Worm (Caenorhabditis elegans) whole organism, L2 larva: ENCODE measurements around the gene sul-2.

Experiments used
- C34F6.9 ChIP-seq: fragments of 150-350 bp; optimal IDR thresholded peaks from 2 replicates; lab custom pipeline; 2014; ENCODE audit warnings: missing biosample characterization, missing genetic modification characterization
- Y55F3AM.14 ChIP-seq: fragments of 200-800 bp; sonication (Bioruptor generic); optimal IDR thresholded peaks from 2 replicates; lab custom pipeline; 2018; ENCODE audit warnings: mild to moderate bottlenecking, missing genetic modification characterization, missing compliant biosample characterization
- ZK546.5 ChIP-seq: sonication (generic microtip); optimal IDR thresholded peaks from 2 replicates; lab custom pipeline; 2017; ENCODE audit warnings: missing biosample characterization, missing genetic modification characterization
- alr-1 ChIP-seq: fragments of 150-350 bp; optimal IDR thresholded peaks from 2 replicates; lab custom pipeline; 2014; ENCODE audit warnings: missing biosample characterization, missing genetic modification characterization
- aly-2 ChIP-seq: fragments of 150-350 bp; optimal IDR thresholded peaks from 2 replicates; lab custom pipeline; 2014; ENCODE audit warnings: missing biosample characterization, missing genetic modification characterization
- ama-1 ChIP-seq: fragments of 150-350 bp; optimal IDR thresholded peaks from 2 replicates; lab custom pipeline; 2018; ENCODE audit warnings: inconsistent platforms
- blmp-1 ChIP-seq: sonication (generic microtip); optimal IDR thresholded peaks from 2 replicates; lab custom pipeline; 2017; ENCODE audit warnings: missing genetic modification characterization, mild to moderate bottlenecking, missing compliant biosample characterization, antibody characterized with exemption, moderate library complexity; ENCODE audit not compliant: insufficient read depth
- ceh-16 ChIP-seq: fragments of 150-350 bp; optimal IDR thresholded peaks from 2 replicates; lab custom pipeline; 2014; ENCODE audit warnings: missing biosample characterization, missing genetic modification characterization
- ceh-82 ChIP-seq: fragments of 150-350 bp; optimal IDR thresholded peaks from 2 replicates; lab custom pipeline; 2014; ENCODE audit warnings: missing biosample characterization, missing genetic modification characterization
- dmd-4 ChIP-seq: sonication (generic microtip); optimal IDR thresholded peaks from 2 replicates; lab custom pipeline; 2017; ENCODE audit warnings: missing biosample characterization, missing genetic modification characterization
- egl-27 ChIP-seq: sonication (generic microtip); optimal IDR thresholded peaks from 3 replicates; lab custom pipeline; 2017; ENCODE audit warnings: missing biosample characterization, missing genetic modification reagents, missing genetic modification characterization
- elt-1 ChIP-seq: fragments of 150-350 bp; optimal IDR thresholded peaks from 2 replicates; lab custom pipeline; 2014; ENCODE audit warnings: missing biosample characterization, missing genetic modification characterization
- elt-3 ChIP-seq: sonication (generic microtip); optimal IDR thresholded peaks from 2 replicates; lab custom pipeline; 2017; ENCODE audit warnings: missing biosample characterization, missing genetic modification characterization
- fos-1 ChIP-seq: fragments of 150-350 bp; optimal IDR thresholded peaks from 2 replicates; lab custom pipeline; 2014; ENCODE audit warnings: missing biosample characterization, missing genetic modification characterization
- gmeb-1 ChIP-seq: fragments of 150-350 bp; optimal IDR thresholded peaks from 2 replicates; lab custom pipeline; 2014; ENCODE audit warnings: missing biosample characterization, missing genetic modification characterization
- lin-11 ChIP-seq: fragments of 150-350 bp; sonication (generic microtip); optimal IDR thresholded peaks from 2 replicates; lab custom pipeline; 2014; ENCODE audit warnings: missing biosample characterization, missing genetic modification characterization, inconsistent platforms, mixed read lengths
- lin-39 ChIP-seq: fragments of 150-350 bp; optimal IDR thresholded peaks from 2 replicates; lab custom pipeline; 2014; ENCODE audit warnings: missing biosample characterization, missing genetic modification reagents, missing genetic modification characterization
- lsy-2 ChIP-seq, 2 experiments: fragments of 150-350 bp in 1 of 2; sonication (generic microtip) in 1 of 2; optimal IDR thresholded peaks; 2 replicates each; lab custom pipeline; 2014 to 2017; ENCODE audit warnings: missing biosample characterization in 2 of 2, missing genetic modification characterization in 2 of 2
- mab-5 ChIP-seq: fragments of 150-350 bp; optimal IDR thresholded peaks from 2 replicates; lab custom pipeline; 2014; ENCODE audit warnings: missing biosample characterization, missing genetic modification characterization
- nhr-10 ChIP-seq: sonication (generic microtip); optimal IDR thresholded peaks from 2 replicates; lab custom pipeline; 2017; ENCODE audit warnings: missing biosample characterization, missing genetic modification characterization
- nhr-12 ChIP-seq: fragments of 150-350 bp; optimal IDR thresholded peaks from 2 replicates; lab custom pipeline; 2014; ENCODE audit warnings: missing biosample characterization, missing genetic modification characterization
- nhr-129 ChIP-seq: fragments of 150-350 bp; optimal IDR thresholded peaks from 2 replicates; lab custom pipeline; 2014; ENCODE audit warnings: missing biosample characterization, missing genetic modification characterization
- nhr-23 ChIP-seq: fragments of 150-350 bp; optimal IDR thresholded peaks from 2 replicates; lab custom pipeline; 2014; ENCODE audit warnings: missing biosample characterization, missing genetic modification reagents, missing genetic modification characterization
- nhr-237 ChIP-seq: fragments of 150-350 bp; optimal IDR thresholded peaks from 2 replicates; lab custom pipeline; 2014; ENCODE audit warnings: missing biosample characterization, missing genetic modification characterization
- nhr-25 ChIP-seq: fragments of 150-350 bp; sonication (generic microtip); optimal IDR thresholded peaks from 3 replicates; lab custom pipeline; 2014; ENCODE audit warnings: missing biosample characterization, missing genetic modification characterization
- nhr-77 ChIP-seq: fragments of 150-350 bp; optimal IDR thresholded peaks from 2 replicates; lab custom pipeline; 2014; ENCODE audit warnings: missing biosample characterization, missing genetic modification characterization
- peb-1 ChIP-seq: fragments of 150-350 bp; optimal IDR thresholded peaks from 2 replicates; lab custom pipeline; 2014; ENCODE audit warnings: missing biosample characterization, missing genetic modification characterization
- skn-1 ChIP-seq: sonication (generic microtip); optimal IDR thresholded peaks from 2 replicates; lab custom pipeline; 2017; ENCODE audit warnings: missing biosample characterization, missing genetic modification characterization
- sma-3 ChIP-seq: sonication (generic microtip); optimal IDR thresholded peaks from 2 replicates; lab custom pipeline; 2016; ENCODE audit warnings: missing genetic modification reagents, missing genetic modification characterization, missing compliant biosample characterization
- sma-9 ChIP-seq, 2 experiments: fragments of 150-350 bp in 1 of 2; sonication (generic microtip) in 1 of 2; optimal IDR thresholded peaks; 2 replicates each; lab custom pipeline; 2014 to 2016; ENCODE audit warnings: missing genetic modification characterization in 2 of 2, mild to moderate bottlenecking in 1 of 2, missing biosample characterization in 1 of 2, missing compliant biosample characterization in 1 of 2, missing genetic modification reagents in 1 of 2, moderate library complexity in 1 of 2
- snpc-4 ChIP-seq: fragments of 150-350 bp; optimal IDR thresholded peaks from 2 replicates; lab custom pipeline; 2014; ENCODE audit warnings: missing biosample characterization, missing genetic modification characterization
- unc-39 ChIP-seq: fragments of 150-350 bp; optimal IDR thresholded peaks from 2 replicates; lab custom pipeline; 2014; ENCODE audit warnings: missing biosample characterization, missing genetic modification characterization
- unc-55 ChIP-seq: fragments of 150-350 bp; sonication (generic microtip); optimal IDR thresholded peaks from 3 replicates; lab custom pipeline; 2014; ENCODE audit warnings: missing biosample characterization, missing genetic modification reagents, missing genetic modification characterization
- unc-62 ChIP-seq: fragments of 150-350 bp; optimal IDR thresholded peaks from 2 replicates; lab custom pipeline; 2014; ENCODE audit warnings: missing biosample characterization, missing genetic modification reagents, missing genetic modification characterization
- ztf-1 ChIP-seq: fragments of 200-800 bp; sonication (Bioruptor generic); conservative IDR thresholded peaks from 2 replicates; pipeline ENCODE4 v1.3.6; 2022; ENCODE audit warnings: missing genetic modification characterization, missing compliant biosample characterization
- ztf-11 ChIP-seq: sonication (generic microtip); optimal IDR thresholded peaks from 2 replicates; lab custom pipeline; 2017; ENCODE audit warnings: missing biosample characterization, missing genetic modification characterization

The sul-2 gene

ce11 chrV:8145329-8145728, 12.2 kb upstream of the sul-2 start, which contains the start of gene D1014.13:
Gene D1014.13, plus strand, starts transcription at chrV:8145629.
- TF ChIP-seq elt-3 (no peak), egl-27 (tag; lab: Kevin White, UChicago) (no peak), lin-11 (tag; lab: Kevin White, UChicago) (no peak), nhr-12 (tag; lab: Kevin White, UChicago) (no peak), dmd-4 (tag; lab: Kevin White, UChicago) (no peak), sma-3 (GFP tag; lab: Kevin White, UChicago) (no peak), unc-39 (tag; lab: Kevin White, UChicago) (no peak), lsy-2 (tag; optimal IDR thresholded peaks at IDR 0.05; lab: Kevin White, UChicago) (no peak), C34F6.9 (tag; lab: Kevin White, UChicago) (no peak), aly-2 (no peak)
- TF ChIP-seq, all 48 proteins: peak for 0

ce11 chrV:8155743-8156142, 1.8 kb upstream of the sul-2 start:
- TF ChIP-seq C34F6.9 (tag; lab: Kevin White, UChicago) = no peak
- no peak for TF ChIP-seq nhr-25 (tag; lab: Kevin White, UChicago)
- no peak for TF ChIP-seq peb-1 (tag; lab: Kevin White, UChicago)
- no peak for TF ChIP-seq nhr-12 (tag; lab: Kevin White, UChicago)
- TF ChIP-seq nhr-23 (tag; lab: Kevin White, UChicago) = no peak
- no peak for TF ChIP-seq ama-1 (lab: Kevin White, UChicago)
- TF ChIP-seq ceh-82 = no peak
- no peak for TF ChIP-seq nhr-10
- TF ChIP-seq ZK546.5 = no peak

- TF ChIP-seq lsy-2 (tag; optimal IDR thresholded peaks at IDR 0.05; lab: Kevin White, UChicago) = no peak
- TF ChIP-seq nhr-237 (tag; lab: Kevin White, UChicago) = no peak
- TF ChIP-seq sma-3 (GFP tag; lab: Kevin White, UChicago) = no peak
- no peak for TF ChIP-seq blmp-1 (tag; lab: Kevin White, UChicago)
- TF ChIP-seq elt-1 (tag; lab: Kevin White, UChicago) = no peak
- no peak for TF ChIP-seq Y55F3AM.14 (GFP tag; lab: Kevin White, UChicago)
- no peak for TF ChIP-seq mab-5
- TF ChIP-seq lin-39 (tag; lab: Kevin White, UChicago) = no peak
- TF ChIP-seq egl-27 (tag; lab: Kevin White, UChicago) = no peak
- no peak for TF ChIP-seq elt-3
- TF ChIP-seq alr-1 = no peak
- TF ChIP-seq aly-2 = no peak
- no peak for TF ChIP-seq skn-1
- TF ChIP-seq ZK546.5 = no peak
- TF ChIP-seq unc-55 = no peak
- no peak for TF ChIP-seq unc-62 (GFP tag; lab: Kevin White, UChicago)
These were observed 2.1 kb downstream of the sul-2 start, which contains the start of gene F20D6.6 for ce11 chrV:8159629-8160028. Gene F20D6.6, plus strand, starts transcription at chrV:8159929.

ce11 chrV:8161699-8162098, 4.2 kb downstream of the sul-2 start, which contains the start of gene F20D6.5:
Gene F20D6.5, plus strand, starts transcription at chrV:8161957.
- no peak for TF ChIP-seq nhr-12 (tag; lab: Kevin White, UChicago)
- peak; percentile 64 for TF ChIP-seq sma-9 (GFP tag; optimal IDR thresholded peaks at IDR 0.05; lab: Kevin White, UChicago)
- no peak for TF ChIP-seq sma-9 (tag; optimal IDR thresholded peaks at IDR 0.05; lab: Kevin White, UChicago)
- TF ChIP-seq alr-1 = no peak
- no peak for TF ChIP-seq ama-1 (lab: Kevin White, UChicago)
- TF ChIP-seq nhr-23 (tag; lab: Kevin White, UChicago) = no peak
- TF ChIP-seq sma-3 (GFP tag; lab: Kevin White, UChicago) = no peak
- TF ChIP-seq elt-3 = no peak
- no peak for TF ChIP-seq snpc-4 (tag; lab: Kevin White, UChicago)
- no peak for TF ChIP-seq ztf-1 (GFP tag; lab: Robert Waterston, UW)
- no peak for TF ChIP-seq ceh-16 (tag; lab: Kevin White, UChicago)
- TF ChIP-seq ztf-11 (tag; lab: Kevin White, UChicago) = no peak
- TF ChIP-seq fos-1 (tag; lab: Kevin White, UChicago) = peak; percentile 18
- no peak for TF ChIP-seq nhr-77 (tag; lab: Kevin White, UChicago)
- TF ChIP-seq peb-1 (tag; lab: Kevin White, UChicago) = no peak

- TF ChIP-seq unc-39 (tag; lab: Kevin White, UChicago) (no peak), blmp-1 (tag; lab: Kevin White, UChicago) (no peak), lin-11 (tag; lab: Kevin White, UChicago) (no peak), skn-1 (no peak), lsy-2 (tag; optimal IDR thresholded peaks at IDR 0.05; lab: Kevin White, UChicago) (no peak), snpc-4 (tag; lab: Kevin White, UChicago) (no peak), gmeb-1 (tag; lab: Kevin White, UChicago) (no peak), nhr-129 (tag; lab: Kevin White, UChicago) (no peak), ama-1 (lab: Kevin White, UChicago) (no peak), nhr-12 (tag; lab: Kevin White, UChicago) (no peak)
- TF ChIP-seq, all 48 proteins: peak for 0
These were observed 5.7 kb downstream of the sul-2 start for ce11 chrV:8163199-8163598.
